Fruit fly (Drosophila melanogaster) S2 (cell line): ENCODE measurements around the gene CG2887.

Experiments
- CG8478 ChIP-seq: fragments of >200 bp; optimal IDR thresholded peaks from 2 replicates; lab custom pipeline; 2018
- CTCF ChIP-seq, 2 experiments: fragments of >200 bp; optimal IDR thresholded peaks; 2 replicates each; lab custom pipeline; 2018

dm6 chrX:10486144-10487030, 8.1 kb upstream of the CG2887 start:
- TF ChIP-seq CTCF (optimal IDR thresholded peaks at IDR 0.05; lab: Kevin White, UChicago) (no peak), CG8478 (lab: Kevin White, UChicago) (no peak)
